ENCODE assay signal across 4 fruit fly cellular contexts in the genomic region with DNA sequence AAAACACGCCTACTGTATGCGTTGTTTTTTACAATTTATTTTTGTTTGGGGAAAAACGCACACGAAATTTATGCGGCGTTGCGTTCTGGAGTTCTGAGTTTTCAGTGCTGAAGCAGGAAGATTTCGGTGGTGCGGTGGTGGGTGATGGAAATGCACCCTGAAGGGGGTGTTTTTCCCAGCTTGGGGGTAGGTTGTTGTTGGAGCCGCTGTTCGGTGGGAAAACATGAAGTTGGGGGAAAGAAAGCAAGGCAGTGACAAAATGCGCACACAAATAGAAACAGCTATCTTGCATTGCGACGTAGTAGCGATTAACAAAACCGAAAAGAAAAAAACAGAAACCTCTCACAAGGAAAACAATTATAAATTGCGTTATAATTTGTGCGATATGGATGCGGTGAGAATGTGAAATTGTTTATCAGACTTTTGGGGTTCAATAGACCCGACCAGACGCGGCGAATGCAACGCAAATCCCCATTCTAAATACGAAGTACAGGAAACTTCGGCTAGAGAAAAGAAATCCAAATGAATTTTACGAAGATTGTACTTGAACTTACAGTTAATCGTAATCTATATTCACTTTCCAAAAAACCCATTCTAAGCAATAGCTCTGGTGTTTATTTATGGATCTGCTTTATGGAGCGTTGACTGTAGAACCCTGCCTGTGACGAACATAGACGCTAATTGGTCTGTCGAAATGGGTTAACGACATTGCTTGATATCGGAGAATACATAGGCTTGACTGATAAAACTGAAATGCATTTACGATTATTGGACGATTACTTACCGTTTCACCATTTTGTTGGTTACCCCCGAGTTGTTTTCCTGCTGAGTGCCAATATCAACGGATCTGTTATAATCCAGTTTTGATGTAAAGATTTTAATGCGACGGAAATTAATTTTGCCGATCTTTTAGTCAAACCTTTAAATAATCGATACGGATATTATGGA.
TF ChIP-seq lines count a peak whose summit lies in the region.

No protein-coding gene starts in this region.

TF ChIP-seq in whole organism, embryonic, 481 proteins besides CTCF, POLR2A, EP300 and RAD21 (continued from another document and continues in another):
- TF ChIP-seq CG8944 (GFP tag; optimal IDR thresholded peaks at IDR 0.05; lab: Kevin White, UChicago): no peak
- no peak for TF ChIP-seq Kr (GFP tag; optimal IDR thresholded peaks at IDR 0.05; lab: Kevin White, UChicago)
- TF ChIP-seq luna (GFP tag; optimal IDR thresholded peaks at IDR 0.05; lab: Kevin White, UChicago): no peak
- TF ChIP-seq CG8290 (GFP tag; optimal IDR thresholded peaks at IDR 0.05; lab: Kevin White, UChicago): no peak
- peak in 1 of 2 experiments; percentile 21 for TF ChIP-seq CG8290 (tag; optimal IDR thresholded peaks at IDR 0.05; lab: Kevin White, UChicago)
- no peak for TF ChIP-seq Chrac-16 (GFP tag; optimal IDR thresholded peaks at IDR 0.05; lab: Kevin White, UChicago)
- TF ChIP-seq CG14014 (GFP tag; IDR thresholded peaks at IDR 0.05; lab: Robert Waterston, UW): no peak
- TF ChIP-seq Usf (GFP tag; optimal IDR thresholded peaks at IDR 0.05; lab: Kevin White, UChicago): no peak
- TF ChIP-seq Mrtf (GFP tag; IDR thresholded peaks at IDR 0.05; lab: Robert Waterston, UW): no peak
- TF ChIP-seq sens-2 (GFP tag; IDR thresholded peaks at IDR 0.05; lab: Robert Waterston, UW): no peak
- no peak for TF ChIP-seq chm (GFP tag; IDR thresholded peaks at IDR 0.05; lab: Robert Waterston, UW)
- no peak for TF ChIP-seq amos (GFP tag; IDR thresholded peaks at IDR 0.05; lab: Robert Waterston, UW; ENCODE audit: partially characterized antibody)
- TF ChIP-seq emc (GFP tag; optimal IDR thresholded peaks at IDR 0.05; lab: Kevin White, UChicago): no peak
- no peak for TF ChIP-seq Scr (GFP tag; IDR thresholded peaks at IDR 0.05; lab: Robert Waterston, UW; ENCODE audit: partially characterized antibody)
- no peak for TF ChIP-seq CG12236 (GFP tag; optimal IDR thresholded peaks at IDR 0.05; lab: Kevin White, UChicago)
- no peak for TF ChIP-seq CG3838 (GFP tag; optimal IDR thresholded peaks at IDR 0.05; lab: Kevin White, UChicago)
- no peak for TF ChIP-seq CG4617 (GFP tag; optimal IDR thresholded peaks at IDR 0.05; lab: Kevin White, UChicago; ENCODE audit: borderline replicate concordance)
- TF ChIP-seq CG8359 (GFP tag; optimal IDR thresholded peaks at IDR 0.05; lab: Kevin White, UChicago; ENCODE audit: borderline replicate concordance): no peak
- TF ChIP-seq Trl (optimal IDR thresholded peaks at IDR 0.05; lab: Kevin White, UChicago): no peak
- peak; percentile 12 for TF ChIP-seq Trl (GFP tag; optimal IDR thresholded peaks at IDR 0.05; lab: Kevin White, UChicago)
- 0 out of 3 replicates have a peak, but pooled peaks have one; percentile 26 for TF ChIP-seq ken (GFP tag; IDR thresholded peaks at IDR 0.05; lab: Robert Waterston, UW)
- TF ChIP-seq MESR4 (GFP tag; optimal IDR thresholded peaks at IDR 0.05; lab: Kevin White, UChicago): no peak
- TF ChIP-seq CG1529 (GFP tag; optimal IDR thresholded peaks at IDR 0.05; lab: Kevin White, UChicago): no peak
- no peak for TF ChIP-seq bab2 (GFP tag; optimal IDR thresholded peaks at IDR 0.05; lab: Kevin White, UChicago)
- no peak for TF ChIP-seq CG15696 (tag; optimal IDR thresholded peaks at IDR 0.05; lab: Kevin White, UChicago)
- no peak for TF ChIP-seq NfI (GFP tag; optimal IDR thresholded peaks at IDR 0.05; lab: Kevin White, UChicago)
- no peak for TF ChIP-seq ftz-f1 (GFP tag; optimal IDR thresholded peaks at IDR 0.05; lab: Kevin White, UChicago)
- no peak for TF ChIP-seq zen2 (GFP tag; IDR thresholded peaks at IDR 0.05; lab: Robert Waterston, UW; ENCODE audit: partially characterized antibody)
- TF ChIP-seq Xbp1 (GFP tag; optimal IDR thresholded peaks at IDR 0.05; lab: Kevin White, UChicago): peak; percentile 33
- TF ChIP-seq dmrt11E (tag; optimal IDR thresholded peaks at IDR 0.05; lab: Kevin White, UChicago): peak; percentile 3

TF ChIP-seq in whole organism, prepupa, 60 proteins besides CTCF, POLR2A, EP300 and RAD21 (continued from another document and continues in another):
- TF ChIP-seq CG6792 (GFP tag; optimal IDR thresholded peaks at IDR 0.05; lab: Kevin White, UChicago): peak; percentile 55
- TF ChIP-seq Eip78C (GFP tag; lab: Kevin White, UChicago): peak; percentile 90
- peak; percentile 29 for TF ChIP-seq Eip75B (GFP tag; optimal IDR thresholded peaks at IDR 0.05; lab: Kevin White, UChicago)
- no peak for TF ChIP-seq fkh (GFP tag; optimal IDR thresholded peaks at IDR 0.05; lab: Kevin White, UChicago)
- peak; percentile 34 for TF ChIP-seq pdm3 (GFP tag; optimal IDR thresholded peaks at IDR 0.05; lab: Kevin White, UChicago)
- TF ChIP-seq net (GFP tag; optimal IDR thresholded peaks at IDR 0.05; lab: Kevin White, UChicago): no peak
- no peak for TF ChIP-seq Gug (GFP tag; IDR thresholded peaks at IDR 0.05; lab: Robert Waterston, UW)
- peak; percentile 46; the same call in 1 of the 2 replicates for TF ChIP-seq CG15336 (GFP tag; IDR thresholded peaks at IDR 0.05; lab: Robert Waterston, UW)
- peak; percentile 66 for TF ChIP-seq Smox (GFP tag; optimal IDR thresholded peaks at IDR 0.05; lab: Kevin White, UChicago)
- TF ChIP-seq CG10669 (GFP tag; optimal IDR thresholded peaks at IDR 0.05; lab: Kevin White, UChicago): no peak
- TF ChIP-seq OdsH (GFP tag; optimal IDR thresholded peaks at IDR 0.05; lab: Kevin White, UChicago): peak; percentile 53
- peak; percentile 73 for TF ChIP-seq Met (GFP tag; optimal IDR thresholded peaks at IDR 0.05; lab: Kevin White, UChicago)
- TF ChIP-seq CG6163 (GFP tag; IDR thresholded peaks at IDR 0.05; lab: Robert Waterston, UW): peak; percentile 76; the same call in 2 of the 3 replicates
- TF ChIP-seq CG32006 (GFP tag; optimal IDR thresholded peaks at IDR 0.05; lab: Kevin White, UChicago): peak; percentile 35
- peak; percentile 65 for TF ChIP-seq lz (GFP tag; optimal IDR thresholded peaks at IDR 0.05; lab: Kevin White, UChicago)
- peak; percentile 64 for TF ChIP-seq eg (GFP tag; IDR thresholded peaks at IDR 0.05; lab: Robert Waterston, UW)
- TF ChIP-seq CG1621 (tag; optimal IDR thresholded peaks at IDR 0.05; lab: Kevin White, UChicago): no peak
- TF ChIP-seq Ets21C (GFP tag; optimal IDR thresholded peaks at IDR 0.05; lab: Kevin White, UChicago): peak; percentile 43
- peak; percentile 78 for TF ChIP-seq svp (GFP tag; lab: Kevin White, UChicago)
- TF ChIP-seq CG8632 (GFP tag; optimal IDR thresholded peaks at IDR 0.05; lab: Kevin White, UChicago): peak; percentile 11
- peak; percentile 14 for TF ChIP-seq CG10631 (GFP tag; optimal IDR thresholded peaks at IDR 0.05; lab: Kevin White, UChicago)
- no peak for TF ChIP-seq salr (GFP tag; optimal IDR thresholded peaks at IDR 0.05; lab: Kevin White, UChicago)
- TF ChIP-seq topi (GFP tag; optimal IDR thresholded peaks at IDR 0.05; lab: Kevin White, UChicago): peak; percentile 59
- no peak for TF ChIP-seq CG8319 (GFP tag; optimal IDR thresholded peaks at IDR 0.05; lab: Kevin White, UChicago)
- peak; percentile 41 for TF ChIP-seq CG3919 (GFP tag; optimal IDR thresholded peaks at IDR 0.05; lab: Kevin White, UChicago)
- TF ChIP-seq CG16779 (tag; optimal IDR thresholded peaks at IDR 0.05; lab: Kevin White, UChicago): no peak
- TF ChIP-seq Sox14 (GFP tag; optimal IDR thresholded peaks at IDR 0.05; lab: Kevin White, UChicago): peak; percentile 15
- TF ChIP-seq Ets96B (tag; optimal IDR thresholded peaks at IDR 0.05; lab: Kevin White, UChicago): peak; percentile 11
- TF ChIP-seq Sox15 (GFP tag; optimal IDR thresholded peaks at IDR 0.05; lab: Kevin White, UChicago): peak; percentile 25
- TF ChIP-seq CG6854 (GFP tag; optimal IDR thresholded peaks at IDR 0.05; lab: Kevin White, UChicago): peak; percentile 11
- TF ChIP-seq fd85E (GFP tag; optimal IDR thresholded peaks at IDR 0.05; lab: Kevin White, UChicago): no peak
- TF ChIP-seq CG31627 (GFP tag; optimal IDR thresholded peaks at IDR 0.05; lab: Kevin White, UChicago): peak; percentile 73

TF ChIP-seq in whole organism, pupa, 21 proteins besides CTCF, POLR2A, EP300 and RAD21 (continued from another document):
- TF ChIP-seq CG17806 (tag; optimal IDR thresholded peaks at IDR 0.05; lab: Kevin White, UChicago) (no peak), CG12605 (GFP tag; IDR thresholded peaks at IDR 0.05; lab: Robert Waterston, UW) (no peak), CG13204 (GFP tag; optimal IDR thresholded peaks at IDR 0.05; lab: Kevin White, UChicago) (no peak)

TF ChIP-seq in whole organism, wandering third instar larva, 38 proteins besides CTCF, POLR2A, EP300 and RAD21 (continued from another document):
- TF ChIP-seq sv (GFP tag; optimal IDR thresholded peaks at IDR 0.05; lab: Kevin White, UChicago) (no peak), Dif (GFP tag; optimal IDR thresholded peaks at IDR 0.05; lab: Kevin White, UChicago; ENCODE audit: partially characterized antibody) (no peak), Jra (GFP tag; optimal IDR thresholded peaks at IDR 0.05; lab: Kevin White, UChicago) (peak; percentile 45), CG32264 (GFP tag; optimal IDR thresholded peaks at IDR 0.05; lab: Kevin White, UChicago) (peak; percentile 72), CrebA (GFP tag; optimal IDR thresholded peaks at IDR 0.05; lab: Kevin White, UChicago; ENCODE audit: borderline replicate concordance) (no peak), h (GFP tag; optimal IDR thresholded peaks at IDR 0.05; lab: Kevin White, UChicago) (peak; percentile 89), br (GFP tag; optimal IDR thresholded peaks at IDR 0.05; lab: Kevin White, UChicago) (peak; percentile 86), psq (GFP tag; optimal IDR thresholded peaks at IDR 0.05; lab: Kevin White, UChicago) (peak; percentile 69), Mio (GFP tag; optimal IDR thresholded peaks at IDR 0.05; lab: Kevin White, UChicago) (peak; percentile 3), HLH106 (tag; optimal IDR thresholded peaks at IDR 0.05; lab: Kevin White, UChicago) (peak; percentile 88), dl (GFP tag; optimal IDR thresholded peaks at IDR 0.05; lab: Kevin White, UChicago; ENCODE audit: insufficient read depth in 1 of 2, partially characterized antibody in 2 of 2) (no peak), woc (GFP tag; optimal IDR thresholded peaks at IDR 0.05; lab: Kevin White, UChicago) (peak; percentile 62), Hnf4 (GFP tag; optimal IDR thresholded peaks at IDR 0.05; lab: Kevin White, UChicago) (peak; percentile 80)
